Worm (Caenorhabditis elegans) whole organism, late embryonic: ENCODE measurements around the gene F44A6.4.

Source experiments
- ahr-1 ChIP-seq: sonication (generic microtip); optimal IDR thresholded peaks from 2 replicates; lab custom pipeline; 2016; ENCODE audit warnings: missing genetic modification characterization, missing compliant biosample characterization
- hlh-8 ChIP-seq: sonication (generic microtip); optimal IDR thresholded peaks from 2 replicates; lab custom pipeline; 2016; ENCODE audit warnings: missing genotype, missing genetic modification characterization, missing compliant biosample characterization
- nhr-11 ChIP-seq: fragments of 150-350 bp; optimal IDR thresholded peaks from 2 replicates; lab custom pipeline; 2014; ENCODE audit warnings: missing biosample characterization, missing genetic modification characterization
- rnt-1 ChIP-seq: sonication (generic microtip); optimal IDR thresholded peaks from 2 replicates; lab custom pipeline; 2016; ENCODE audit warnings: missing genetic modification characterization, missing compliant biosample characterization

DNA sequence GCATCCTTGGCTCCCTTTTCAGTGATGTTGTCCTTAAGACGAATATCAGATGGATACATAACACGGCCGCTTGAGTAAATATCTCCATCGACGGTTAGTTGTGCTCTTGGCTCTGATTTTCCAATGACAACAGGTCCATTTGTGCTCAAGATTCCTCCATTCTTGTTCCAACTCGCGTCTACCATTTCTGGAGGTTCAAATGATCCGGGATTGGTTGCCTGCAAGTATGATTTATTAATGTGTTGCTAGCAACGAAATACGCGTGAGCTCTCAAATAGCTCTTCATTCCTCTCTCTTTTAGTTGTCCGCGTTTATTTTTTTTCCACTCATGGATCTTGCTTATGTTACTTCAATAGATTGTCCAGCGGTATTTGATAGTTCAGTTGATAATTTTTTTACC lies 31.6 kb downstream of the F44A6.4 start, which contains the start of gene arrd-28:
- TF ChIP-seq rnt-1 (tag; lab: Kevin White, UChicago) = no peak
- TF ChIP-seq ahr-1 (tag; lab: Kevin White, UChicago) = no peak
- TF ChIP-seq hlh-8 (tag; lab: Kevin White, UChicago) = no peak
- TF ChIP-seq nhr-11 (tag; lab: Kevin White, UChicago) = no peak
